Worm (Caenorhabditis elegans): ENCODE results near the gene cnc-9.
"Not testable (repeated sequence)": the region's sequence is repeated elsewhere in the genome, so short reads cannot be mapped to it uniquely, and the experiment has no call there.

Gene cnc-9

ce11 chrV:7444331-7444730, 44.3 kb upstream of the cnc-9 start, which contains the start of gene nhr-141:
TSS of gene nhr-141 (plus strand) at chrV:7444661.
- TF ChIP-seq sox-2 (GFP tag; IDR thresholded peaks at IDR 0.05); syd-9 (tag; optimal IDR thresholded peaks at IDR 0.05); nfya-1 (tag; optimal IDR thresholded peaks at IDR 0.05): not testable (repeated sequence)

- peak; percentile 60; the same call in 1 of the 2 replicates for TF ChIP-seq ceh-45 (GFP tag; IDR thresholded peaks at IDR 0.05)
Observed at ce11 chrV:7443480-7443879, 43.5 kb upstream of the cnc-9 start.

- TF ChIP-seq sox-4 (tag; optimal IDR thresholded peaks at IDR 0.05) (no peak), npax-4 (tag; optimal IDR thresholded peaks at IDR 0.05) (no peak), unc-3 (GFP tag; conservative IDR thresholded peaks at IDR 0.05) (no peak), unc-3 (tag; optimal IDR thresholded peaks at IDR 0.05) (no peak), T23F11.4 (GFP tag; optimal IDR thresholded peaks at IDR 0.05) (no peak), lin-11 (tag; optimal IDR thresholded peaks at IDR 0.05) (no peak), hlh-15 (tag; optimal IDR thresholded peaks at IDR 0.05) (no peak), ama-1 (optimal IDR thresholded peaks at IDR 0.05) (no peak), pha-4 (tag; optimal IDR thresholded peaks at IDR 0.05) (no peak), eyg-1 (tag; optimal IDR thresholded peaks at IDR 0.05) (no peak), unc-42 (tag; optimal IDR thresholded peaks at IDR 0.05) (no peak), sdc-2 (tag; optimal IDR thresholded peaks at IDR 0.05) (no peak), fkh-6 (tag; optimal IDR thresholded peaks at IDR 0.05) (no peak), ref-2 (tag; optimal IDR thresholded peaks at IDR 0.05) (no peak), rnt-1 (tag; optimal IDR thresholded peaks at IDR 0.05) (no peak), ceh-14 (tag; optimal IDR thresholded peaks at IDR 0.05) (no peak), ztf-16 (tag; optimal IDR thresholded peaks at IDR 0.05) (no peak), mec-3 (tag; optimal IDR thresholded peaks at IDR 0.05; ENCODE audit: borderline replicate concordance) (no peak), C38D4.7 (GFP tag; optimal IDR thresholded peaks at IDR 0.05) (no peak), ahr-1 (tag; optimal IDR thresholded peaks at IDR 0.05) (no peak), madf-2 (tag; optimal IDR thresholded peaks at IDR 0.05) (no peak)
Observed at ce11 chrV:7439807-7440206, 39.8 kb upstream of the cnc-9 start, which contains the start of gene try-13. TSS of gene try-13 (plus strand) at chrV:7440107.

- TF ChIP-seq ceh-2 (tag; optimal IDR thresholded peaks at IDR 0.05) (no peak), sdc-2 (tag; optimal IDR thresholded peaks at IDR 0.05) (no peak), lin-11 (tag; optimal IDR thresholded peaks at IDR 0.05) (no peak), ceh-45 (GFP tag; IDR thresholded peaks at IDR 0.05) (no peak), fax-1 (tag; optimal IDR thresholded peaks at IDR 0.05) (no peak), hlh-8 (tag; optimal IDR thresholded peaks at IDR 0.05) (no peak), C38D4.7 (GFP tag; optimal IDR thresholded peaks at IDR 0.05) (no peak), ceh-30 (tag; optimal IDR thresholded peaks at IDR 0.05) (no peak), tbx-7 (tag; optimal IDR thresholded peaks at IDR 0.05) (no peak), ama-1 (optimal IDR thresholded peaks at IDR 0.05) (no peak), madf-2 (tag; optimal IDR thresholded peaks at IDR 0.05) (no peak)
Observed at ce11 chrV:7437985-7438384, 38.0 kb upstream of the cnc-9 start, which contains the start of gene F25E5.16. TSS of gene F25E5.16 (plus strand) at chrV:7438285.

- no peak for TF ChIP-seq C08G9.2 (tag; optimal IDR thresholded peaks at IDR 0.05)
- no peak for TF ChIP-seq K02D7.2 (tag; optimal IDR thresholded peaks at IDR 0.05)
- TF ChIP-seq pat-9 (tag; optimal IDR thresholded peaks at IDR 0.05) = no peak
Observed at ce11 chrV:7437538-7437937, 37.5 kb upstream of the cnc-9 start, which contains the start of gene F25E5.9. TSS of gene F25E5.9 (minus strand) at chrV:7437919.

- TF ChIP-seq nfya-1 (tag; optimal IDR thresholded peaks at IDR 0.05) (no peak), ceh-18 (tag; optimal IDR thresholded peaks at IDR 0.05) (no peak), ahr-1 (tag; optimal IDR thresholded peaks at IDR 0.05) (no peak), ama-1 (optimal IDR thresholded peaks at IDR 0.05) (no peak), lin-11 (tag; optimal IDR thresholded peaks at IDR 0.05) (no peak), pat-9 (tag; optimal IDR thresholded peaks at IDR 0.05) (no peak), npax-4 (tag; optimal IDR thresholded peaks at IDR 0.05) (no peak), C08G9.2 (tag; optimal IDR thresholded peaks at IDR 0.05) (no peak), syd-9 (tag; optimal IDR thresholded peaks at IDR 0.05) (no peak), dve-1 (tag; optimal IDR thresholded peaks at IDR 0.05) (no peak), tbx-7 (tag; optimal IDR thresholded peaks at IDR 0.05) (no peak), unc-86 (tag; optimal IDR thresholded peaks at IDR 0.05) (no peak), fkh-6 (tag; optimal IDR thresholded peaks at IDR 0.05) (no peak), pax-1 (tag; optimal IDR thresholded peaks at IDR 0.05) (no peak), K02D7.2 (tag; optimal IDR thresholded peaks at IDR 0.05) (no peak)
Observed at ce11 chrV:7436911-7437310, 36.9 kb upstream of the cnc-9 start.
